Worm (Caenorhabditis elegans) whole organism, late embryonic: Measurements from ENCODE around the gene E04F6.9.

ENCODE experiments used
- F13H6.1 ChIP-seq: sonication (generic microtip); optimal IDR thresholded peaks from 2 replicates; lab custom pipeline; 2016; ENCODE audit warnings: missing genetic modification characterization, missing compliant biosample characterization
- K02D7.2 ChIP-seq: sonication (generic microtip); optimal IDR thresholded peaks from 2 replicates; lab custom pipeline; 2017; ENCODE audit warnings: mild to moderate bottlenecking, missing genetic modification characterization, missing compliant biosample characterization
- K09A11.1 ChIP-seq: sonication (generic microtip); optimal IDR thresholded peaks from 2 replicates; lab custom pipeline; 2017; ENCODE audit warnings: antibody characterized with exemption, mild to moderate bottlenecking, missing genetic modification characterization, missing compliant biosample characterization; ENCODE audit not compliant: insufficient read depth
- T23F11.4 ChIP-seq: fragments of 200-800 bp; sonication (Bioruptor generic); optimal IDR thresholded peaks from 2 replicates; lab custom pipeline; 2018; ENCODE audit warnings: mild to moderate bottlenecking, missing genetic modification characterization, missing compliant biosample characterization
- Y22D7AL.16 ChIP-seq: sonication (generic microtip); optimal IDR thresholded peaks from 2 replicates; lab custom pipeline; 2016; ENCODE audit warnings: missing genetic modification characterization, missing compliant biosample characterization
- ama-1 ChIP-seq: fragments of 150-350 bp; optimal IDR thresholded peaks from 2 replicates; lab custom pipeline; 2014
- ceh-18 ChIP-seq: sonication (generic microtip); optimal IDR thresholded peaks from 2 replicates; lab custom pipeline; 2016; ENCODE audit warnings: missing genetic modification characterization, missing compliant biosample characterization
- ceh-2 ChIP-seq: sonication (generic microtip); optimal IDR thresholded peaks from 2 replicates; lab custom pipeline; 2016; ENCODE audit warnings: missing genotype, missing genetic modification characterization, missing compliant biosample characterization
- ceh-22 ChIP-seq: sonication (generic microtip); optimal IDR thresholded peaks from 2 replicates; lab custom pipeline; 2017; ENCODE audit warnings: missing biosample characterization, missing genetic modification characterization
- ceh-31 ChIP-seq: sonication (generic microtip); optimal IDR thresholded peaks from 2 replicates; lab custom pipeline; 2016; ENCODE audit warnings: missing genetic modification characterization, missing compliant biosample characterization
- ceh-34 ChIP-seq: sonication (generic microtip); optimal IDR thresholded peaks from 2 replicates; lab custom pipeline; 2016; ENCODE audit warnings: mild to moderate bottlenecking, missing genetic modification characterization, missing compliant biosample characterization
- ceh-48 ChIP-seq: sonication (generic microtip); optimal IDR thresholded peaks from 2 replicates; lab custom pipeline; 2016; ENCODE audit warnings: missing genetic modification characterization, inconsistent platforms, missing compliant biosample characterization
- ceh-9 ChIP-seq: sonication (generic microtip); optimal IDR thresholded peaks from 2 replicates; lab custom pipeline; 2016; ENCODE audit warnings: mild to moderate bottlenecking, missing genetic modification characterization, inconsistent platforms, missing compliant biosample characterization
- dmd-4 ChIP-seq: sonication (generic microtip); optimal IDR thresholded peaks from 2 replicates; lab custom pipeline; 2016; ENCODE audit warnings: borderline replicate concordance, missing genetic modification characterization, missing compliant biosample characterization
- dve-1 ChIP-seq: sonication (generic microtip); optimal IDR thresholded peaks from 2 replicates; lab custom pipeline; 2017; ENCODE audit warnings: antibody characterized with exemption, mild to moderate bottlenecking, missing genetic modification characterization, missing compliant biosample characterization
- elt-2 ChIP-seq: sonication (generic microtip); optimal IDR thresholded peaks from 2 replicates; lab custom pipeline; 2016; ENCODE audit warnings: missing genetic modification reagents, missing genetic modification characterization, missing compliant biosample characterization
- ets-4 ChIP-seq: sonication (generic microtip); optimal IDR thresholded peaks from 2 replicates; lab custom pipeline; 2016; ENCODE audit warnings: missing genetic modification characterization, missing compliant biosample characterization
- eyg-1 ChIP-seq: sonication (generic microtip); optimal IDR thresholded peaks from 2 replicates; lab custom pipeline; 2016; ENCODE audit warnings: missing genotype, missing genetic modification characterization, missing compliant biosample characterization
- fax-1 ChIP-seq: sonication (generic microtip); optimal IDR thresholded peaks from 2 replicates; lab custom pipeline; 2016; ENCODE audit warnings: missing genotype, missing genetic modification characterization, missing compliant biosample characterization
- fkh-6 ChIP-seq: sonication (generic microtip); optimal IDR thresholded peaks from 2 replicates; lab custom pipeline; 2016; ENCODE audit warnings: missing genetic modification characterization, missing compliant biosample characterization
- gmeb-2 ChIP-seq: sonication (generic microtip); optimal IDR thresholded peaks from 2 replicates; lab custom pipeline; 2016; ENCODE audit warnings: missing genetic modification characterization, inconsistent platforms, missing compliant biosample characterization
- hlh-13 ChIP-seq: fragments of 200-800 bp; sonication (Bioruptor generic); optimal IDR thresholded peaks from 2 replicates; lab custom pipeline; 2018; ENCODE audit warnings: mild to moderate bottlenecking, missing genetic modification characterization, missing compliant biosample characterization
- hlh-15 ChIP-seq: sonication (generic microtip); optimal IDR thresholded peaks from 2 replicates; lab custom pipeline; 2016; ENCODE audit warnings: missing genetic modification characterization, missing compliant biosample characterization
- hlh-6 ChIP-seq: sonication (generic microtip); optimal IDR thresholded peaks from 2 replicates; lab custom pipeline; 2016; ENCODE audit warnings: missing genotype, missing genetic modification characterization, missing compliant biosample characterization
- lim-6 ChIP-seq: sonication (generic microtip); optimal IDR thresholded peaks from 2 replicates; lab custom pipeline; 2016; ENCODE audit warnings: missing genetic modification characterization, missing compliant biosample characterization
- lin-11 ChIP-seq: fragments of 200-800 bp; sonication (Bioruptor generic); optimal IDR thresholded peaks from 2 replicates; lab custom pipeline; 2018; ENCODE audit warnings: mild to moderate bottlenecking, missing genetic modification characterization, missing compliant biosample characterization
- mec-3 ChIP-seq: sonication (generic microtip); optimal IDR thresholded peaks from 2 replicates; lab custom pipeline; 2016; ENCODE audit warnings: borderline replicate concordance, missing genetic modification characterization, missing compliant biosample characterization
- nfya-1 ChIP-seq: sonication (generic microtip); optimal IDR thresholded peaks from 2 replicates; lab custom pipeline; 2017; ENCODE audit warnings: missing genetic modification characterization, mild to moderate bottlenecking, missing compliant biosample characterization, antibody characterized with exemption, moderate library complexity
- nhr-11 ChIP-seq: fragments of 150-350 bp; optimal IDR thresholded peaks from 2 replicates; lab custom pipeline; 2014; ENCODE audit warnings: missing biosample characterization, missing genetic modification characterization
- nhr-232 ChIP-seq: sonication (generic microtip); optimal IDR thresholded peaks from 2 replicates; lab custom pipeline; 2016; ENCODE audit warnings: missing genetic modification characterization, missing compliant biosample characterization
- npax-4 ChIP-seq: sonication (generic microtip); optimal IDR thresholded peaks from 2 replicates; lab custom pipeline; 2016; ENCODE audit warnings: missing genetic modification characterization, missing compliant biosample characterization
- odd-2 ChIP-seq: sonication (generic microtip); optimal IDR thresholded peaks from 2 replicates; lab custom pipeline; 2017; ENCODE audit warnings: antibody characterized with exemption, mild to moderate bottlenecking, missing genetic modification characterization, missing compliant biosample characterization
- pag-3 ChIP-seq: sonication (generic microtip); optimal IDR thresholded peaks from 2 replicates; lab custom pipeline; 2016; ENCODE audit warnings: missing compliant biosample characterization, missing genetic modification characterization, borderline replicate concordance
- pat-9 ChIP-seq: fragments of 200-800 bp; sonication (Bioruptor generic); optimal IDR thresholded peaks from 2 replicates; lab custom pipeline; 2018; ENCODE audit warnings: mild to moderate bottlenecking, missing genetic modification characterization, moderate library complexity, missing compliant biosample characterization
- pax-1 ChIP-seq: fragments of 150-350 bp; optimal IDR thresholded peaks from 2 replicates; lab custom pipeline; 2014; ENCODE audit warnings: missing biosample characterization, missing genetic modification characterization
- pha-4 ChIP-seq: fragments of 150-350 bp; optimal IDR thresholded peaks from 2 replicates; lab custom pipeline; 2018; ENCODE audit warnings: missing biosample characterization, missing genetic modification reagents, missing genetic modification characterization
- pqm-1 ChIP-seq: sonication (generic microtip); optimal IDR thresholded peaks from 2 replicates; lab custom pipeline; 2016; ENCODE audit warnings: missing genetic modification characterization, missing compliant biosample characterization
- pros-1 ChIP-seq: fragments of 150-350 bp; optimal IDR thresholded peaks from 2 replicates; lab custom pipeline; 2014; ENCODE audit warnings: missing biosample characterization, missing genetic modification reagents, missing genetic modification characterization
- rnt-1 ChIP-seq: sonication (generic microtip); optimal IDR thresholded peaks from 2 replicates; lab custom pipeline; 2016; ENCODE audit warnings: missing genetic modification characterization, missing compliant biosample characterization
- sdc-2 ChIP-seq: sonication (generic microtip); optimal IDR thresholded peaks from 2 replicates; lab custom pipeline; 2016; ENCODE audit warnings: missing genotype, missing genetic modification characterization, missing compliant biosample characterization
- tbx-2 ChIP-seq: sonication (generic microtip); optimal IDR thresholded peaks from 2 replicates; lab custom pipeline; 2016; ENCODE audit warnings: missing genetic modification characterization, missing compliant biosample characterization
- ttx-3 ChIP-seq: sonication (generic microtip); optimal IDR thresholded peaks from 2 replicates; lab custom pipeline; 2016; ENCODE audit warnings: missing genetic modification reagents, missing genetic modification characterization, missing compliant biosample characterization
- unc-3 ChIP-seq, 2 experiments: fragments of 200-800 bp in 1 of 2; sonication (Bioruptor generic) in 1 of 2; sonication (generic microtip) in 1 of 2; conservative IDR thresholded peaks in 1 of 2; optimal IDR thresholded peaks in 1 of 2; 2 replicates each; pipeline versions ENCODE4 v1.3.6 to Lab custom; 2016 to 2022; ENCODE audit warnings: missing compliant biosample characterization in 2 of 2, missing genetic modification characterization in 2 of 2, missing genetic modification reagents in 1 of 2
- unc-42 ChIP-seq: sonication (generic microtip); optimal IDR thresholded peaks from 2 replicates; lab custom pipeline; 2016; ENCODE audit warnings: missing genotype, missing genetic modification characterization, missing compliant biosample characterization
- unc-55 ChIP-seq: sonication (generic microtip); optimal IDR thresholded peaks from 2 replicates; lab custom pipeline; 2017; ENCODE audit warnings: missing biosample characterization, missing genetic modification reagents, missing genetic modification characterization
- unc-86 ChIP-seq: sonication (generic microtip); optimal IDR thresholded peaks from 2 replicates; lab custom pipeline; 2016; ENCODE audit warnings: missing genetic modification characterization, missing compliant biosample characterization
- zip-5 ChIP-seq: sonication (generic microtip); optimal IDR thresholded peaks from 2 replicates; lab custom pipeline; 2016; ENCODE audit warnings: missing genetic modification characterization, missing compliant biosample characterization

E04F6.9 gene

ce11 chrII:7186117-7186516 is 25.8 kb downstream of the E04F6.9 start:
- TF ChIP-seq ets-4 (tag; lab: Kevin White, UChicago) (no peak), nhr-232 (tag; lab: Kevin White, UChicago) (no peak), ceh-9 (tag; lab: Kevin White, UChicago) (no peak), zip-5 (tag; lab: Kevin White, UChicago) (no peak), pha-4 (tag; lab: Kevin White, UChicago) (no peak), nfya-1 (tag; lab: Kevin White, UChicago) (no peak), odd-2 (no peak), Y22D7AL.16 (no peak), npax-4 (no peak), ceh-18 (tag; lab: Kevin White, UChicago) (no peak)

ce11 chrII:7183493-7184272 is 28.3 kb downstream of the E04F6.9 start, which contains the start of gene pdl-1:
TSS of gene pdl-1 (plus strand) at chrII:7183801.
- TF ChIP-seq hlh-15 (tag; lab: Kevin White, UChicago) (peak; percentile 89), unc-55 (GFP tag; lab: Kevin White, UChicago) (no peak), dmd-4 (tag; lab: Kevin White, UChicago) (peak; percentile 89), ceh-31 (tag; lab: Kevin White, UChicago) (peak; percentile 86), hlh-6 (tag; lab: Kevin White, UChicago) (peak; percentile 97), unc-3 (GFP tag; conservative IDR thresholded peaks at IDR 0.05; lab: Robert Waterston, UW) (peak; percentile 91), unc-3 (tag; optimal IDR thresholded peaks at IDR 0.05; lab: Kevin White, UChicago) (peak; percentile 93), nhr-11 (tag; lab: Kevin White, UChicago) (no peak), zip-5 (tag; lab: Kevin White, UChicago) (peak; percentile 81), mec-3 (tag; lab: Kevin White, UChicago) (peak; percentile 80), pros-1 (tag; lab: Kevin White, UChicago) (peak; percentile 83), T23F11.4 (GFP tag; lab: Kevin White, UChicago) (peak; percentile 95), gmeb-2 (tag; lab: Kevin White, UChicago) (peak; percentile 94), ttx-3 (tag; lab: Kevin White, UChicago) (peak; percentile 89), ceh-48 (peak; percentile 85), rnt-1 (peak; percentile 89), fax-1 (tag; lab: Kevin White, UChicago) (peak; percentile 88), dve-1 (tag; lab: Kevin White, UChicago) (peak; percentile 89), F13H6.1 (peak; percentile 79), ceh-22 (tag; lab: Kevin White, UChicago) (no peak), pag-3 (tag; lab: Kevin White, UChicago) (peak; percentile 82), lim-6 (tag; lab: Kevin White, UChicago) (peak; percentile 61), pqm-1 (tag; lab: Kevin White, UChicago) (peak; percentile 84), eyg-1 (tag; lab: Kevin White, UChicago) (peak; percentile 90), hlh-13 (GFP tag; lab: Kevin White, UChicago) (peak; percentile 94), fkh-6 (peak; percentile 91), ets-4 (tag; lab: Kevin White, UChicago) (no peak), pha-4 (tag; lab: Kevin White, UChicago) (no peak), sdc-2 (tag; lab: Kevin White, UChicago) (peak; percentile 87), pat-9 (tag; lab: Kevin White, UChicago) (peak; percentile 93), unc-42 (tag; lab: Kevin White, UChicago) (peak; percentile 74), ceh-34 (peak; percentile 93), ceh-9 (tag; lab: Kevin White, UChicago) (peak; percentile 85), nfya-1 (tag; lab: Kevin White, UChicago) (peak; percentile 54), ceh-18 (tag; lab: Kevin White, UChicago) (peak; percentile 86), tbx-2 (peak; percentile 96), odd-2 (peak; percentile 81), Y22D7AL.16 (peak; percentile 87), npax-4 (peak; percentile 74), ama-1 (lab: Kevin White, UChicago) (no peak), elt-2 (tag; lab: Kevin White, UChicago) (peak; percentile 94), K09A11.1 (tag; lab: Kevin White, UChicago) (peak; percentile 72), unc-86 (tag; lab: Kevin White, UChicago) (peak; percentile 91), K02D7.2 (tag; lab: Kevin White, UChicago) (peak; percentile 90), nhr-232 (tag; lab: Kevin White, UChicago) (peak; percentile 92), ceh-2 (tag; lab: Kevin White, UChicago) (peak; percentile 90), pax-1 (no peak), lin-11 (tag; lab: Kevin White, UChicago) (peak; percentile 89)
